Worm (Caenorhabditis elegans) whole organism, mixed stage, embryonic: ENCODE measurements around the gene mtm-9.

Experiments used
- blmp-1 ChIP-seq: fragments of 150-350 bp; optimal IDR thresholded peaks from 2 replicates; lab custom pipeline; 2014; ENCODE audit warnings: missing biosample characterization, missing genetic modification characterization
- ceh-43 ChIP-seq: fragments of 200-800 bp; sonication (Bioruptor generic); optimal IDR thresholded peaks from 2 replicates; lab custom pipeline; 2018; ENCODE audit warnings: mild to moderate bottlenecking, missing genetic modification characterization, moderate library complexity, missing compliant biosample characterization
- hlh-1 ChIP-seq: fragments of 150-350 bp; optimal IDR thresholded peaks from 2 replicates; lab custom pipeline; 2014; ENCODE audit warnings: missing biosample characterization, missing genetic modification reagents, missing genetic modification characterization
- snpc-4 ChIP-seq: fragments of 150-350 bp; optimal IDR thresholded peaks from 2 replicates; lab custom pipeline; 2014; ENCODE audit warnings: missing biosample characterization, missing genetic modification characterization

DNA sequence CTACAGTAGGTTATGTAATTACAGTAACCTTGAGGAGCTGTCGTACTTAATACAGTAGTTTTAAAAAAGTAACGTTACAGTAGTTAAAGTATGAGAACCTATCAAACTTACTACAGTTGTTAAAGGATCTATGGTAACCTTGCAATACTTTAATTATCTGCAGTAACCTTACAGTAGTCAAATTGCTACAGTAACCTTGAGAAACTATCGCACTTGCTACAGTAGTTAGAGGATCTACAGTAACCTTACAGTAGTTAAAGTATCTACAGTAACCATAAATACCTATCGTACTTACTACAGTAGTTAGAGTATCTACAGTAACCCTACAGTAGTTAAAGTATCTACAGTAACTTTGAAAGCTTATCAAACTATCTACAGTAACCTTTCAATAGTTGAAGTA lies 31.8 kb upstream of the mtm-9 start:
- TF ChIP-seq hlh-1 (tag; lab: Kevin White, UChicago) (no peak), ceh-43 (no peak), snpc-4 (tag; lab: Kevin White, UChicago) (no peak), blmp-1 (no peak)
